Worm (Caenorhabditis elegans): ENCODE results near the gene srw-24.

The srw-24 gene

ce11 chrV:15191971-15192370 lies 31.8 kb upstream of the srw-24 start:
- TF ChIP-seq nhr-77 (tag; optimal IDR thresholded peaks at IDR 0.05) (no peak), crh-2 (tag; optimal IDR thresholded peaks at IDR 0.05) (no peak), elt-3 (tag; optimal IDR thresholded peaks at IDR 0.05) (no peak), nhr-12 (tag; optimal IDR thresholded peaks at IDR 0.05) (no peak), nhr-10 (tag; optimal IDR thresholded peaks at IDR 0.05) (no peak), blmp-1 (tag; optimal IDR thresholded peaks at IDR 0.05; ENCODE audit: insufficient read depth) (no peak), snpc-4 (tag; optimal IDR thresholded peaks at IDR 0.05) (no peak), mab-5 (tag; optimal IDR thresholded peaks at IDR 0.05) (no peak), lin-11 (tag; optimal IDR thresholded peaks at IDR 0.05) (no peak), Y55F3AM.14 (GFP tag; optimal IDR thresholded peaks at IDR 0.05) (no peak), unc-62 (GFP tag; optimal IDR thresholded peaks at IDR 0.05) (no peak), egl-27 (tag; optimal IDR thresholded peaks at IDR 0.05) (no peak), alr-1 (tag; optimal IDR thresholded peaks at IDR 0.05) (no peak), ztf-4 (tag; optimal IDR thresholded peaks at IDR 0.05) (no peak), lin-39 (tag; optimal IDR thresholded peaks at IDR 0.05) (no peak), ZK546.5 (tag; optimal IDR thresholded peaks at IDR 0.05) (no peak), nhr-129 (tag; optimal IDR thresholded peaks at IDR 0.05) (no peak)

- TF ChIP-seq unc-62 (GFP tag; optimal IDR thresholded peaks at IDR 0.05), result no peak
- no peak for TF ChIP-seq gmeb-1 (tag; optimal IDR thresholded peaks at IDR 0.05)
- TF ChIP-seq fos-1 (tag; optimal IDR thresholded peaks at IDR 0.05), result peak; percentile 76
- no peak for TF ChIP-seq nhr-10 (tag; optimal IDR thresholded peaks at IDR 0.05)
- TF ChIP-seq aly-2 (tag; optimal IDR thresholded peaks at IDR 0.05), result no peak
- TF ChIP-seq ceh-16 (tag; optimal IDR thresholded peaks at IDR 0.05), result no peak
- TF ChIP-seq F13H6.1 (tag; optimal IDR thresholded peaks at IDR 0.05), result no peak
- no peak for TF ChIP-seq lin-13 (GFP tag; optimal IDR thresholded peaks at IDR 0.05)
- no peak for TF ChIP-seq dmd-4 (tag; optimal IDR thresholded peaks at IDR 0.05)
- TF ChIP-seq mab-5 (tag; optimal IDR thresholded peaks at IDR 0.05), result no peak
- TF ChIP-seq nhr-129 (tag; optimal IDR thresholded peaks at IDR 0.05), result no peak
- no peak for TF ChIP-seq ztf-11 (tag; optimal IDR thresholded peaks at IDR 0.05)
- no peak for TF ChIP-seq nhr-6 (tag; optimal IDR thresholded peaks at IDR 0.05)
- no peak for TF ChIP-seq snpc-4 (tag; optimal IDR thresholded peaks at IDR 0.05)
- no peak for TF ChIP-seq mdl-1 (tag; optimal IDR thresholded peaks at IDR 0.05)
- peak; percentile 18 for TF ChIP-seq crh-2 (tag; optimal IDR thresholded peaks at IDR 0.05)
- TF ChIP-seq nhr-11 (tag; optimal IDR thresholded peaks at IDR 0.05), result no peak
- no peak for TF ChIP-seq sma-9 (GFP tag; optimal IDR thresholded peaks at IDR 0.05)
- no peak for TF ChIP-seq sma-9 (tag; optimal IDR thresholded peaks at IDR 0.05)
Measured at ce11 chrV:15192377-15192776, 31.4 kb upstream of the srw-24 start, which contains the start of gene plc-2. Gene plc-2, plus strand, starts transcription at chrV:15192572.

- TF ChIP-seq nhr-21 (tag; optimal IDR thresholded peaks at IDR 0.05), result no peak
- no peak for TF ChIP-seq dmd-4 (tag; optimal IDR thresholded peaks at IDR 0.05)
- TF ChIP-seq gmeb-1 (tag; optimal IDR thresholded peaks at IDR 0.05), result no peak
- TF ChIP-seq aly-2 (tag; optimal IDR thresholded peaks at IDR 0.05), result no peak
- no peak for TF ChIP-seq nhr-10 (tag; optimal IDR thresholded peaks at IDR 0.05)
- TF ChIP-seq alr-1 (tag; optimal IDR thresholded peaks at IDR 0.05), result no peak
- TF ChIP-seq R02D3.7 (tag; optimal IDR thresholded peaks at IDR 0.05), result no peak
- no peak for TF ChIP-seq nhr-23 (tag; optimal IDR thresholded peaks at IDR 0.05)
Measured at ce11 chrV:15193909-15194308, 29.9 kb upstream of the srw-24 start, which contains the start of gene Y75B12B.13. Gene Y75B12B.13, minus strand, starts transcription at chrV:15194009.

- TF ChIP-seq nhr-129 (tag; optimal IDR thresholded peaks at IDR 0.05), result no peak
- no peak for TF ChIP-seq sma-9 (GFP tag; optimal IDR thresholded peaks at IDR 0.05)
- no peak for TF ChIP-seq sma-9 (tag; optimal IDR thresholded peaks at IDR 0.05)
- no peak for TF ChIP-seq egl-27 (tag; optimal IDR thresholded peaks at IDR 0.05)
- TF ChIP-seq R02D3.7 (tag; optimal IDR thresholded peaks at IDR 0.05), result no peak
- no peak for TF ChIP-seq blmp-1 (tag; optimal IDR thresholded peaks at IDR 0.05; ENCODE audit: insufficient read depth)
- no peak for TF ChIP-seq ztf-11 (tag; optimal IDR thresholded peaks at IDR 0.05)
- no peak for TF ChIP-seq alr-1 (tag; optimal IDR thresholded peaks at IDR 0.05)
- no peak for TF ChIP-seq zag-1 (tag; optimal IDR thresholded peaks at IDR 0.05)
- no peak for TF ChIP-seq mbf-1 (tag; optimal IDR thresholded peaks at IDR 0.05)
- TF ChIP-seq ZK546.5 (tag; optimal IDR thresholded peaks at IDR 0.05), result no peak
- TF ChIP-seq elt-3 (tag; optimal IDR thresholded peaks at IDR 0.05), result no peak
- TF ChIP-seq lin-11 (tag; optimal IDR thresholded peaks at IDR 0.05), result no peak
Measured at ce11 chrV:15197955-15198354, 25.8 kb upstream of the srw-24 start, which contains the start of gene srw-1. Gene srw-1, plus strand, starts transcription at chrV:15198255.

ce11 chrV:15199768-15200167 lies 24.0 kb upstream of the srw-24 start, which contains the start of gene Y75B12B.10:
Gene Y75B12B.10, plus strand, starts transcription at chrV:15200068.
- no peak for TF ChIP-seq gmeb-1 (tag; optimal IDR thresholded peaks at IDR 0.05)
- no peak for TF ChIP-seq lin-11 (tag; optimal IDR thresholded peaks at IDR 0.05)
- TF ChIP-seq nhr-25 (tag; optimal IDR thresholded peaks at IDR 0.05), result no peak
- no peak for TF ChIP-seq nhr-12 (tag; optimal IDR thresholded peaks at IDR 0.05)
- TF ChIP-seq C34F6.9 (tag; optimal IDR thresholded peaks at IDR 0.05), result no peak
- no peak for TF ChIP-seq ama-1 (optimal IDR thresholded peaks at IDR 0.05)
- no peak for TF ChIP-seq ZK546.5 (tag; optimal IDR thresholded peaks at IDR 0.05)
- no peak for TF ChIP-seq ztf-1 (GFP tag; conservative IDR thresholded peaks at IDR 0.05)
- TF ChIP-seq mdl-1 (tag; optimal IDR thresholded peaks at IDR 0.05), result no peak
- no peak for TF ChIP-seq sem-4 (tag; optimal IDR thresholded peaks at IDR 0.05)
- no peak for TF ChIP-seq fos-1 (tag; optimal IDR thresholded peaks at IDR 0.05)
- no peak for TF ChIP-seq unc-62 (GFP tag; optimal IDR thresholded peaks at IDR 0.05)
- TF ChIP-seq F13H6.1 (tag; optimal IDR thresholded peaks at IDR 0.05), result no peak
- TF ChIP-seq ceh-16 (tag; optimal IDR thresholded peaks at IDR 0.05), result no peak
- TF ChIP-seq lsy-2 (tag; optimal IDR thresholded peaks at IDR 0.05), result no peak
- no peak for TF ChIP-seq elt-3 (tag; optimal IDR thresholded peaks at IDR 0.05)
- TF ChIP-seq nhr-6 (tag; optimal IDR thresholded peaks at IDR 0.05), result no peak
- no peak for TF ChIP-seq lin-13 (GFP tag; optimal IDR thresholded peaks at IDR 0.05)
- TF ChIP-seq zag-1 (tag; optimal IDR thresholded peaks at IDR 0.05), result no peak

All from whole organism, L2 larva.